Worm (Caenorhabditis elegans) whole organism, L4 larva: ENCODE results near the gene Y38E10A.35.

Experiments used
- F26F4.8 ChIP-seq: fragments of 200-800 bp; sonication (Bioruptor generic); conservative IDR thresholded peaks from 2 replicates; pipeline ENCODE4 v1.3.6; 2022; ENCODE audit warnings: missing genetic modification characterization, missing compliant biosample characterization
- F44E2.7 ChIP-seq: fragments of 200-800 bp; sonication (Bioruptor generic); IDR thresholded peaks from 2 replicates; pipeline ENCODE4 v2.1.2; 2022; ENCODE audit warnings: missing genetic modification characterization, missing compliant biosample characterization
- Y105C5A.15 ChIP-seq: fragments of 200-800 bp; sonication (Bioruptor generic); IDR thresholded peaks from 2 replicates; pipeline ENCODE4 v1.3.6; 2022; ENCODE audit warnings: missing genetic modification characterization, missing compliant biosample characterization
- Y48G9A.11 ChIP-seq: fragments of 200-800 bp; sonication (Bioruptor generic); IDR thresholded peaks from 2 replicates; pipeline ENCODE4 v1.3.6; 2022; ENCODE audit warnings: missing genetic modification reagents, missing genetic modification characterization, missing compliant biosample characterization
- Y5F2A.4 ChIP-seq: fragments of 200-800 bp; sonication (Bioruptor generic); optimal IDR thresholded peaks from 2 replicates; lab custom pipeline; 2018; ENCODE audit warnings: mild to moderate bottlenecking, missing genetic modification characterization, missing compliant biosample characterization
- aha-1 ChIP-seq: fragments of 150-350 bp; peaks from one replicate; lab custom pipeline; 2014; ENCODE audit warnings: missing biosample characterization, missing genetic modification characterization
- aly-2 ChIP-seq: sonication (generic microtip); optimal IDR thresholded peaks from 2 replicates; lab custom pipeline; 2018; ENCODE audit warnings: missing biosample characterization, missing genetic modification characterization
- ceh-20 ChIP-seq: fragments of 200-800 bp; sonication (Bioruptor generic); IDR thresholded peaks from 2 replicates; pipeline ENCODE4 v1.3.6; 2022; ENCODE audit warnings: missing genetic modification reagents, missing genetic modification characterization, missing compliant biosample characterization
- ceh-28 ChIP-seq: fragments of 150-350 bp; optimal IDR thresholded peaks from 2 replicates; lab custom pipeline; 2014; ENCODE audit warnings: missing biosample characterization, missing genetic modification reagents, missing genetic modification characterization
- ceh-44 ChIP-seq: fragments of 200-800 bp; sonication (Bioruptor generic); IDR thresholded peaks from 2 replicates; pipeline ENCODE4 v1.3.6; 2022; ENCODE audit warnings: missing genetic modification reagents, missing genetic modification characterization, missing compliant biosample characterization
- ces-1 ChIP-seq: fragments of 150-350 bp; sonication (generic microtip); optimal IDR thresholded peaks from 4 replicates; lab custom pipeline; 2014; ENCODE audit warnings: missing biosample characterization, missing genetic modification reagents, missing genetic modification characterization
- daf-12 ChIP-seq: fragments of 150-350 bp; optimal IDR thresholded peaks from 2 replicates; lab custom pipeline; 2014; ENCODE audit warnings: missing biosample characterization, missing genetic modification reagents, missing genetic modification characterization
- daf-19 ChIP-seq: fragments of 200-800 bp; sonication (Bioruptor generic); conservative IDR thresholded peaks from 2 replicates; pipeline ENCODE4 v1.3.6; 2022; ENCODE audit warnings: missing genetic modification characterization, missing compliant biosample characterization
- dmd-6 ChIP-seq: fragments of 200-800 bp; sonication (Bioruptor generic); IDR thresholded peaks from 2 replicates; pipeline ENCODE4 v1.3.6; 2022; ENCODE audit warnings: missing genetic modification reagents, missing genetic modification characterization, missing compliant biosample characterization
- dpl-1 ChIP-seq: fragments of 150-350 bp; optimal IDR thresholded peaks from 2 replicates; lab custom pipeline; 2014; ENCODE audit warnings: missing biosample characterization, missing genetic modification reagents, missing genetic modification characterization
- gei-8 ChIP-seq: fragments of 200-800 bp; sonication (Bioruptor generic); optimal IDR thresholded peaks from 2 replicates; lab custom pipeline; 2018; ENCODE audit warnings: mild to moderate bottlenecking, missing genetic modification characterization, missing compliant biosample characterization
- hif-1 ChIP-seq, 2 experiments: sonication (generic microtip); optimal IDR thresholded peaks; 2 replicates each; lab custom pipeline; 2016 to 2017; ENCODE audit warnings: missing compliant biosample characterization in 2 of 2, missing genetic modification characterization in 2 of 2, missing genetic modification reagents in 2 of 2, missing genotype in 2 of 2, mild to moderate bottlenecking in 1 of 2
- hlh-11 ChIP-seq: fragments of 200-800 bp; sonication (Bioruptor generic); optimal IDR thresholded peaks from 2 replicates; lab custom pipeline; 2018; ENCODE audit warnings: mild to moderate bottlenecking, missing genetic modification characterization, missing compliant biosample characterization
- hlh-30 ChIP-seq: sonication (generic microtip); optimal IDR thresholded peaks from 2 replicates; lab custom pipeline; 2017; ENCODE audit warnings: antibody characterized with exemption, mild to moderate bottlenecking, missing genetic modification characterization, missing compliant biosample characterization; ENCODE audit not compliant: insufficient read depth
- jun-1 ChIP-seq: fragments of 150-350 bp; optimal IDR thresholded peaks from 2 replicates; lab custom pipeline; 2014; ENCODE audit warnings: missing biosample characterization, missing genetic modification reagents, missing genetic modification characterization
- lim-7 ChIP-seq: fragments of 200-800 bp; sonication (Bioruptor generic); IDR thresholded peaks from 2 replicates; pipeline ENCODE4 v1.3.6; 2022; ENCODE audit warnings: missing genetic modification characterization, missing compliant biosample characterization
- lin-13 ChIP-seq: fragments of 150-350 bp; optimal IDR thresholded peaks from 2 replicates; lab custom pipeline; 2014; ENCODE audit warnings: missing biosample characterization, missing genetic modification reagents, missing genetic modification characterization
- lin-15B ChIP-seq: fragments of 150-350 bp; sonication (generic microtip); optimal IDR thresholded peaks from 3 replicates; lab custom pipeline; 2014; ENCODE audit warnings: missing biosample characterization, missing genetic modification characterization
- lir-3 ChIP-seq: sonication (generic microtip); optimal IDR thresholded peaks from 2 replicates; lab custom pipeline; 2016; ENCODE audit warnings: mild to moderate bottlenecking, missing genetic modification characterization, missing compliant biosample characterization
- lsy-2 ChIP-seq, 2 experiments: fragments of 150-350 bp in 1 of 2; sonication (generic microtip) in 1 of 2; optimal IDR thresholded peaks; 2 replicates each; lab custom pipeline; 2014 to 2017; ENCODE audit warnings: missing biosample characterization in 2 of 2, missing genetic modification characterization in 2 of 2
- madf-5 ChIP-seq, 2 experiments: fragments of 200-800 bp; sonication (Bioruptor generic); IDR thresholded peaks; 2 replicates each; pipeline ENCODE4 v1.3.6; 2022; ENCODE audit warnings: missing compliant biosample characterization in 2 of 2, missing genetic modification characterization in 2 of 2
- madf-9 ChIP-seq: fragments of 200-800 bp; sonication (Bioruptor generic); conservative IDR thresholded peaks from 2 replicates; pipeline ENCODE4 v1.3.6; 2022; ENCODE audit warnings: missing genetic modification reagents, missing genetic modification characterization, missing compliant biosample characterization
- nhr-28 ChIP-seq: fragments of 150-350 bp; optimal IDR thresholded peaks from 2 replicates; lab custom pipeline; 2014; ENCODE audit warnings: missing biosample characterization, missing genetic modification characterization
- nhr-41 ChIP-seq: fragments of 200-800 bp; sonication (Bioruptor generic); IDR thresholded peaks from 2 replicates; pipeline ENCODE4 v1.3.6; 2022; ENCODE audit warnings: missing genetic modification reagents, missing genetic modification characterization, missing compliant biosample characterization
- nhr-42 ChIP-seq: fragments of 200-800 bp; sonication (Bioruptor generic); IDR thresholded peaks from 2 replicates; pipeline ENCODE4 v1.3.6; 2022; ENCODE audit warnings: missing genetic modification characterization, missing compliant biosample characterization
- nhr-6 ChIP-seq: fragments of 150-350 bp; optimal IDR thresholded peaks from 2 replicates; lab custom pipeline; 2014; ENCODE audit warnings: missing biosample characterization, missing genetic modification characterization
- nhr-77 ChIP-seq: fragments of 150-350 bp; optimal IDR thresholded peaks from 2 replicates; lab custom pipeline; 2014; ENCODE audit warnings: missing biosample characterization, missing genetic modification characterization
- pqm-1 ChIP-seq: sonication (generic microtip); optimal IDR thresholded peaks from 2 replicates; lab custom pipeline; 2017; ENCODE audit warnings: missing biosample characterization, missing genetic modification characterization
- rbr-2 ChIP-seq: sonication (generic microtip); optimal IDR thresholded peaks from 2 replicates; lab custom pipeline; 2016; ENCODE audit warnings: missing genotype, missing genetic modification characterization, missing compliant biosample characterization
- snpc-4 ChIP-seq: fragments of 150-350 bp; optimal IDR thresholded peaks from 2 replicates; lab custom pipeline; 2014; ENCODE audit warnings: missing biosample characterization, missing genetic modification characterization
- unc-62 ChIP-seq, 3 experiments: fragments of 150-350 bp in 1 of 3; sonication (generic microtip); optimal IDR thresholded peaks in 2 of 3; peaks in 1 of 3; 1 replicate in 1 of 3; 2 replicates in 2 of 3; lab custom pipeline; 2014 to 2017; ENCODE audit warnings: missing biosample characterization in 3 of 3, missing genetic modification characterization in 3 of 3, missing genetic modification reagents in 3 of 3, missing genotype in 1 of 3
- vab-7 ChIP-seq: fragments of 200-800 bp; sonication (Bioruptor generic); IDR thresholded peaks from 2 replicates; pipeline ENCODE4 v1.3.6; 2022; ENCODE audit warnings: missing genetic modification reagents, missing genetic modification characterization, missing compliant biosample characterization

Y38E10A.35 gene

DNA sequence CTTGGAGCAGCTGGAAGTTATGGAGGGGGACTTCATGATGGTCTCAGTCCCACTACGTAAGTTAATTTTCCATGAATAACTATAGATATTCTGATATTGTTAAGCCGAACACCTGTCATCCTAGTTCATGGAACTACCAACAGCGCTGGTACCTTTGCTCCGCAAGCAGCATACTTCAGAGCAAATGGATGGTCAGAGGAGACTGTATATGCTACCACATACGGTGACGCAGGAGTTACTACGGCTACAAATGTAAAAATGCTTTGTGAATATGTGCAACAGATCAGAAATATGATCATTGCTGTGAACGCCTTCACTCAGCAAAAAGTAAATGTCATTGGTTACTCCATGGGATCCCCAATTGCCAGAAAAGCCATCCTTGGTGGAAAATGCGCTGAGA is 33.4 kb upstream of the Y38E10A.35 start:
- TF ChIP-seq lim-7: no peak
- TF ChIP-seq unc-62 (GFP tag; optimal IDR thresholded peaks at IDR 0.05 in 1 of 2; lab: Kevin White, UChicago): peak in 1 of 2 experiments; percentile 96
- no peak for TF ChIP-seq unc-62 (tag; optimal IDR thresholded peaks at IDR 0.05; lab: Kevin White, UChicago)
- no peak for TF ChIP-seq ceh-20 (GFP tag; lab: Robert Waterston, UW)
- TF ChIP-seq Y105C5A.15 (GFP tag; lab: Robert Waterston, UW): 0 out of 2 replicates have a peak, but pooled peaks have one; percentile 19
- TF ChIP-seq, all 104 proteins: peak for 2

DNA sequence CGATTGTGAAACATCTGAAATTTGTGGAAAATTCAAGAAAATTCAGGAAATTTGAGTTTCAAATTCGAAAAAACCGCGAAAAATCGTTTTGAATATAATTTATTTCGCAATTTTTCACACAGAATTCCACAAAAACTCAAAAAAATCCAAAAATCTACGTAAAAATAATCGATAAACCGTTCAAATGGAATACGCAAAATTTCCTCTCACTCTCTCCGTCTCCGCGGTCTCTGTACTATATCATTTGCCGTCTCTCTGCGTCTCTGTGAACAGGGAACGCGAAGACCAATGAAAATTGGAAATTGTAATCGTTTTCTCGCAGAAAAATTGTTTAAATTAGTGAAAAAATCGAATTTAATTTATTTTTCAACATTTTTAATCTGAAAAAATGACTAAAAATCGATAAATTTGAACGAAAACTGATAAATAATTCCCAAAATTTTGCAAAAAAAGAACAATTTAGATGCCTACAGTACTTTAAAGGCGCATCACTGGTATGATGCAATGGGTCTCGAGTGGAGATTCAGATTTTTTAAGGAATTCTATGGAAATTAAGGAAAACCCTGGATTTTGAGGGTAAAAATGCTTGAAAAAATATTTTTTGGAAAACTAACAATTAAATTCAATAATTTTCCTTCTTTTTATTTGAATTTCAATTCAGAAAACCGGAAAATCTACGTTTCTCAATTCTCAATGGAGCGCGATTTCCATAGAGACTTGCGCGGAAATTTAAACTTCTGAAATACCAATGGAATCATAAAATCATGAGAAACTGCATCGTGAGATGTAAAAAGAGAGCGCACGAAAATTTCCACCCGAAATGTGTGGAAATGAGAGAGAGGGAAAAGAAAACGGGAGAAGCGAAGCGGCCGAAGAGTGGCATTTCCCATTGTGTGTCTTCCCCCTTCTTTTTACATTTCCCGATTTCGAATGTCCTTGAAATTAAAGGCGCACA is 31.3 kb upstream of the Y38E10A.35 start, which contains the start of the genes ceh-100 and lips-15:
Gene ceh-100 (minus strand): TSS at position 14 of the 955 bp plus-strand sequence.
Gene lips-15 (plus strand): TSS at position 720 of the 955 bp plus-strand sequence.
- TF ChIP-seq hif-1 (tag; optimal IDR thresholded peaks at IDR 0.05; lab: Kevin White, UChicago) (peak in 1 of 2 experiments; percentile 47), hlh-30 (peak; percentile 64), lin-15B (tag; lab: Kevin White, UChicago) (no peak), aha-1 (tag; lab: Kevin White, UChicago) (peak; percentile 80), lsy-2 (tag; optimal IDR thresholded peaks at IDR 0.05; lab: Kevin White, UChicago) (no peak), dpl-1 (GFP tag; lab: Kevin White, UChicago) (peak; percentile 39)

DNA sequence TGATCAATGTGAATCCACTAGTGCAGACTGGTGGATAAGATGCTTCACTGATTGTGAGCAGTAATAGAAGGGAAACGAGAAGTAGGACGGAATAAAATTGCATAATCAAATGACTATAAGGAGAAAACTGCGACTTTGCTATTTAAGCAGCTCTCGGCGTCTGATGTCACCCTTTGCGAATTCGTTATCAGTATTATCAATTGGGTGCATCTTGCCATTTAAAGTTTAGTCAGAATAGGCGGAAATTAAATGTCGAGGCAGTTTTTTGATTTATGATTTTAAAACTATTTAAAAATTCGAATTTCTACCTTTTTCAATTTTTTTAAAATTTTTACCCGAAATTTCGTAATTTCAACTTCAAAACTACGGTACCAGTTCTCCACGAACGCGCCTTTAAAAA is 8.3 kb upstream of the Y38E10A.35 start, which contains the start of gene clec-4:
Gene clec-4 (minus strand): TSS at position 162 of the 400 bp plus-strand sequence.
- TF ChIP-seq jun-1 (tag; lab: Kevin White, UChicago): no peak
- TF ChIP-seq Y5F2A.4: no peak
- no peak for TF ChIP-seq ces-1 (GFP tag; lab: Kevin White, UChicago)
- TF ChIP-seq nhr-6 (tag; lab: Kevin White, UChicago): peak; percentile 63
- peak; percentile 43 for TF ChIP-seq dmd-6 (GFP tag; lab: Robert Waterston, UW)
- peak in 1 of 2 experiments; percentile 47 for TF ChIP-seq unc-62 (GFP tag; optimal IDR thresholded peaks at IDR 0.05 in 1 of 2; lab: Kevin White, UChicago)
- no peak for TF ChIP-seq unc-62 (tag; optimal IDR thresholded peaks at IDR 0.05; lab: Kevin White, UChicago)
- peak; percentile 75 for TF ChIP-seq pqm-1 (tag; lab: Kevin White, UChicago)
- TF ChIP-seq Y48G9A.11 (GFP tag; lab: Robert Waterston, UW): no peak

DNA sequence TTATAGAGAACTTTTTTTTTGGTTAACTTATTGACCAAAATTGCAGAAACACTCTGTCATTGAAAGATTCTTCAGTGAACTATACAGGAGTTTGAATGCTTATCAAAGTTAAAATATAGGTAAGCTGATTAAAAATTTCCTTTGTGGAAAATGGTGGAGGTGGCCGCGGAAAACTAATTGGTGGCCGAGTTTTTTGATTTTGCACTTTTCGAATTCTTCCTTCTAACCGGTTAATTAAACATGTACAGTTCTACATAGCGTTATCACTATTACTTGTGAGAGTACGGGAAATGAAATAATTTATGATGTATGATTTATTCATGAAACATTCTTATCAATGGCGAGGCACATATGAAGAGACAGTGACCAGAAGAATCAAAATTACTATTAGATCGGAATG is 5.1 kb upstream of the Y38E10A.35 start, which contains the start of gene clec-8:
Gene clec-8 (minus strand): TSS at position 308 of the 400 bp plus-strand sequence.
- TF ChIP-seq nhr-77 (tag; lab: Kevin White, UChicago) (peak; percentile 61), nhr-41 (no peak), nhr-28 (tag; lab: Kevin White, UChicago) (peak; percentile 55), hlh-11 (tag; lab: Kevin White, UChicago) (peak; percentile 41), rbr-2 (tag; lab: Kevin White, UChicago) (no peak), daf-19 (no peak), snpc-4 (tag; lab: Kevin White, UChicago) (no peak), dmd-6 (GFP tag; lab: Robert Waterston, UW) (peak; percentile 48; the same call in 1 of the 2 replicates), pqm-1 (tag; lab: Kevin White, UChicago) (peak; percentile 40), madf-9 (GFP tag; lab: Robert Waterston, UW) (no peak), lim-7 (no peak), madf-5 (GFP tag; IDR thresholded peaks at IDR 0.05; lab: Robert Waterston, UW) (no peak)

DNA sequence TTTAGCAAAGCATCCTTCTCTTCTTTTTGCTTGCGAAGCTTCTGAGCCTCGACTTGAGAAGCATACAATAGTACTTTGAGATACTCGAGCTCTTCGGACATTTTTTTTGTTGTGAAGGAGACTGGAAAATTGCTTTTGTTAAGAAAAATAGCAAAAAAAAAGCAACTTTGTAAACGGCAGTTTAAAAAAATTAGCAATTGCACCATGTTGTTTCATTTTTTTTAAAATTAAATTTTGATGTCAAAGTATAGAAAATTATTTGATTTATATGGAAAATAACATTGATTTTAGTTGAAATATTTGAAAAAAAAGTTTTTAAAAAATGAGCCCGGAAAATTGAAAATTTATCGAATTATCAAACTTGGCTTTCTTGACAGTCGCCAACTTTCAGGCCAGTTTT is 2.0 kb upstream of the Y38E10A.35 start, which contains the start of gene Y38E10A.3:
Gene Y38E10A.3 (minus strand): TSS at position 101 of the 400 bp plus-strand sequence.
- TF ChIP-seq ces-1 (GFP tag; lab: Kevin White, UChicago): no peak

DNA sequence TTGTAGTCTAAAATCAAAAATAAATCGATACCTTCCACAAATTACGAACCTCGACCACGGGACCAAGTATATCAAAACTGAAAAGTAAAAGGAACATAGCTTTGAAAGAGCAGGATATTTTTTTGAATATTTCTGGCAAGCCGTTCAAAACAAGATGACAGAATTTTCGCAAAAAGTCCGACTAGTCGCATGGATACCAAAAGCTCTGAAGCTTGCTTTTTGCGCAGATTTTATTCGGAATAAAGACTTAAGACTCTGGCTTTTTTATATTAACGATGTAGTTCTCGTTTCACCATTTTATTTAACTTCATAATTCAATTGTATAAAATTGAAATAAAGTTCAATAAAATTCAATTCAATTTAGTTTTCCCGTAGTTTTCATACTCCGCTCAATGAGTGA is 881 bp upstream of the Y38E10A.35 start, which contains the start of gene Y38E10A.2:
Gene Y38E10A.2 (minus strand): TSS at position 101 of the 400 bp plus-strand sequence.
- TF ChIP-seq ceh-44 (GFP tag; lab: Robert Waterston, UW): no peak
- no peak for TF ChIP-seq F26F4.8 (GFP tag; lab: Robert Waterston, UW)
- TF ChIP-seq lir-3 (tag; lab: Kevin White, UChicago): no peak
- no peak for TF ChIP-seq nhr-6 (tag; lab: Kevin White, UChicago)
- TF ChIP-seq jun-1 (tag; lab: Kevin White, UChicago): no peak
- no peak for TF ChIP-seq F44E2.7 (GFP tag; lab: Robert Waterston, UW)
- TF ChIP-seq nhr-42 (GFP tag; lab: Robert Waterston, UW): no peak
- no peak for TF ChIP-seq gei-8 (GFP tag; lab: Kevin White, UChicago)
- TF ChIP-seq vab-7: no peak
- TF ChIP-seq ceh-28 (tag; lab: Kevin White, UChicago): no peak
- no peak for TF ChIP-seq daf-12 (tag; lab: Kevin White, UChicago)
- no peak for TF ChIP-seq aly-2 (tag; lab: Kevin White, UChicago)
- no peak for TF ChIP-seq lin-13 (GFP tag; lab: Kevin White, UChicago)
- TF ChIP-seq, all 104 proteins: peak for 0
